Worm (Caenorhabditis elegans) whole organism, late embryonic: ENCODE results near the gene natb-1.

Experiments
- C08G9.2 ChIP-seq: sonication (generic microtip); optimal IDR thresholded peaks from 2 replicates; lab custom pipeline; 2016; ENCODE audit warnings: mild to moderate bottlenecking, missing genetic modification characterization, moderate library complexity, missing compliant biosample characterization
- C38D4.7 ChIP-seq: fragments of 200-800 bp; sonication (Bioruptor generic); optimal IDR thresholded peaks from 2 replicates; lab custom pipeline; 2018; ENCODE audit warnings: mild to moderate bottlenecking, missing genetic modification characterization, moderate library complexity, missing compliant biosample characterization
- F13H6.1 ChIP-seq: sonication (generic microtip); optimal IDR thresholded peaks from 2 replicates; lab custom pipeline; 2016; ENCODE audit warnings: missing genetic modification characterization, missing compliant biosample characterization
- K02D7.2 ChIP-seq: sonication (generic microtip); optimal IDR thresholded peaks from 2 replicates; lab custom pipeline; 2017; ENCODE audit warnings: mild to moderate bottlenecking, missing genetic modification characterization, missing compliant biosample characterization
- K09A11.1 ChIP-seq: sonication (generic microtip); optimal IDR thresholded peaks from 2 replicates; lab custom pipeline; 2017; ENCODE audit warnings: antibody characterized with exemption, mild to moderate bottlenecking, missing genetic modification characterization, missing compliant biosample characterization; ENCODE audit not compliant: insufficient read depth
- T23F11.4 ChIP-seq: fragments of 200-800 bp; sonication (Bioruptor generic); optimal IDR thresholded peaks from 2 replicates; lab custom pipeline; 2018; ENCODE audit warnings: mild to moderate bottlenecking, missing genetic modification characterization, missing compliant biosample characterization
- Y22D7AL.16 ChIP-seq: sonication (generic microtip); optimal IDR thresholded peaks from 2 replicates; lab custom pipeline; 2016; ENCODE audit warnings: missing genetic modification characterization, missing compliant biosample characterization
- ahr-1 ChIP-seq: sonication (generic microtip); optimal IDR thresholded peaks from 2 replicates; lab custom pipeline; 2016; ENCODE audit warnings: missing genetic modification characterization, missing compliant biosample characterization
- ceh-14 ChIP-seq: sonication (generic microtip); optimal IDR thresholded peaks from 2 replicates; lab custom pipeline; 2016; ENCODE audit warnings: missing genotype, missing genetic modification characterization, missing compliant biosample characterization
- ceh-18 ChIP-seq: sonication (generic microtip); optimal IDR thresholded peaks from 2 replicates; lab custom pipeline; 2016; ENCODE audit warnings: missing genetic modification characterization, missing compliant biosample characterization
- ceh-2 ChIP-seq: sonication (generic microtip); optimal IDR thresholded peaks from 2 replicates; lab custom pipeline; 2016; ENCODE audit warnings: missing genotype, missing genetic modification characterization, missing compliant biosample characterization
- ceh-22 ChIP-seq: sonication (generic microtip); optimal IDR thresholded peaks from 2 replicates; lab custom pipeline; 2017; ENCODE audit warnings: missing biosample characterization, missing genetic modification characterization
- ceh-30 ChIP-seq: fragments of 150-350 bp; optimal IDR thresholded peaks from 2 replicates; lab custom pipeline; 2014; ENCODE audit warnings: missing biosample characterization, missing genetic modification characterization
- ceh-34 ChIP-seq: sonication (generic microtip); optimal IDR thresholded peaks from 2 replicates; lab custom pipeline; 2016; ENCODE audit warnings: mild to moderate bottlenecking, missing genetic modification characterization, missing compliant biosample characterization
- ceh-9 ChIP-seq: sonication (generic microtip); optimal IDR thresholded peaks from 2 replicates; lab custom pipeline; 2016; ENCODE audit warnings: mild to moderate bottlenecking, missing genetic modification characterization, inconsistent platforms, missing compliant biosample characterization
- dmd-4 ChIP-seq: sonication (generic microtip); optimal IDR thresholded peaks from 2 replicates; lab custom pipeline; 2016; ENCODE audit warnings: borderline replicate concordance, missing genetic modification characterization, missing compliant biosample characterization
- dve-1 ChIP-seq: sonication (generic microtip); optimal IDR thresholded peaks from 2 replicates; lab custom pipeline; 2017; ENCODE audit warnings: antibody characterized with exemption, mild to moderate bottlenecking, missing genetic modification characterization, missing compliant biosample characterization
- elt-2 ChIP-seq: sonication (generic microtip); optimal IDR thresholded peaks from 2 replicates; lab custom pipeline; 2016; ENCODE audit warnings: missing genetic modification reagents, missing genetic modification characterization, missing compliant biosample characterization
- ets-4 ChIP-seq: sonication (generic microtip); optimal IDR thresholded peaks from 2 replicates; lab custom pipeline; 2016; ENCODE audit warnings: missing genetic modification characterization, missing compliant biosample characterization
- gmeb-2 ChIP-seq: sonication (generic microtip); optimal IDR thresholded peaks from 2 replicates; lab custom pipeline; 2016; ENCODE audit warnings: missing genetic modification characterization, inconsistent platforms, missing compliant biosample characterization
- hlh-13 ChIP-seq: fragments of 200-800 bp; sonication (Bioruptor generic); optimal IDR thresholded peaks from 2 replicates; lab custom pipeline; 2018; ENCODE audit warnings: mild to moderate bottlenecking, missing genetic modification characterization, missing compliant biosample characterization
- hlh-30 ChIP-seq: sonication (generic microtip); optimal IDR thresholded peaks from 2 replicates; lab custom pipeline; 2017; ENCODE audit warnings: antibody characterized with exemption, missing genetic modification characterization, missing compliant biosample characterization; ENCODE audit not compliant: insufficient read depth
- lim-6 ChIP-seq: sonication (generic microtip); optimal IDR thresholded peaks from 2 replicates; lab custom pipeline; 2016; ENCODE audit warnings: missing genetic modification characterization, missing compliant biosample characterization
- lin-11 ChIP-seq: fragments of 200-800 bp; sonication (Bioruptor generic); optimal IDR thresholded peaks from 2 replicates; lab custom pipeline; 2018; ENCODE audit warnings: mild to moderate bottlenecking, missing genetic modification characterization, missing compliant biosample characterization
- madf-2 ChIP-seq: sonication (generic microtip); optimal IDR thresholded peaks from 2 replicates; lab custom pipeline; 2017; ENCODE audit warnings: missing genetic modification characterization, missing compliant biosample characterization
- mec-3 ChIP-seq: sonication (generic microtip); optimal IDR thresholded peaks from 2 replicates; lab custom pipeline; 2016; ENCODE audit warnings: borderline replicate concordance, missing genetic modification characterization, missing compliant biosample characterization
- nfya-1 ChIP-seq: sonication (generic microtip); optimal IDR thresholded peaks from 2 replicates; lab custom pipeline; 2017; ENCODE audit warnings: missing genetic modification characterization, mild to moderate bottlenecking, missing compliant biosample characterization, antibody characterized with exemption, moderate library complexity
- nhr-11 ChIP-seq: fragments of 150-350 bp; optimal IDR thresholded peaks from 2 replicates; lab custom pipeline; 2014; ENCODE audit warnings: missing biosample characterization, missing genetic modification characterization
- pha-4 ChIP-seq: fragments of 150-350 bp; optimal IDR thresholded peaks from 2 replicates; lab custom pipeline; 2018; ENCODE audit warnings: missing biosample characterization, missing genetic modification reagents, missing genetic modification characterization
- pros-1 ChIP-seq: fragments of 150-350 bp; optimal IDR thresholded peaks from 2 replicates; lab custom pipeline; 2014; ENCODE audit warnings: missing biosample characterization, missing genetic modification reagents, missing genetic modification characterization
- rnt-1 ChIP-seq: sonication (generic microtip); optimal IDR thresholded peaks from 2 replicates; lab custom pipeline; 2016; ENCODE audit warnings: missing genetic modification characterization, missing compliant biosample characterization
- sox-2 ChIP-seq: fragments of 200-800 bp; sonication (Bioruptor generic); IDR thresholded peaks from 2 replicates; pipeline ENCODE4 v1.3.6; 2022; ENCODE audit warnings: missing genetic modification reagents, missing genetic modification characterization, missing compliant biosample characterization
- sox-4 ChIP-seq: sonication (generic microtip); optimal IDR thresholded peaks from 2 replicates; lab custom pipeline; 2017; ENCODE audit warnings: mild to moderate bottlenecking, missing genetic modification characterization, inconsistent platforms, missing compliant biosample characterization
- syd-9 ChIP-seq: sonication (generic microtip); optimal IDR thresholded peaks from 2 replicates; lab custom pipeline; 2016; ENCODE audit warnings: mild to moderate bottlenecking, missing genetic modification characterization, moderate library complexity, missing compliant biosample characterization
- tbx-2 ChIP-seq: sonication (generic microtip); optimal IDR thresholded peaks from 2 replicates; lab custom pipeline; 2016; ENCODE audit warnings: missing genetic modification characterization, missing compliant biosample characterization
- unc-3 ChIP-seq, 2 experiments: fragments of 200-800 bp in 1 of 2; sonication (Bioruptor generic) in 1 of 2; sonication (generic microtip) in 1 of 2; conservative IDR thresholded peaks in 1 of 2; optimal IDR thresholded peaks in 1 of 2; 2 replicates each; pipeline versions ENCODE4 v1.3.6 to Lab custom; 2016 to 2022; ENCODE audit warnings: missing compliant biosample characterization in 2 of 2, missing genetic modification characterization in 2 of 2, missing genetic modification reagents in 1 of 2
- zip-5 ChIP-seq: sonication (generic microtip); optimal IDR thresholded peaks from 2 replicates; lab custom pipeline; 2016; ENCODE audit warnings: missing genetic modification characterization, missing compliant biosample characterization
- ztf-16 ChIP-seq: sonication (generic microtip); optimal IDR thresholded peaks from 2 replicates; lab custom pipeline; 2017; ENCODE audit warnings: missing genetic modification characterization, missing compliant biosample characterization

Gene natb-1

DNA sequence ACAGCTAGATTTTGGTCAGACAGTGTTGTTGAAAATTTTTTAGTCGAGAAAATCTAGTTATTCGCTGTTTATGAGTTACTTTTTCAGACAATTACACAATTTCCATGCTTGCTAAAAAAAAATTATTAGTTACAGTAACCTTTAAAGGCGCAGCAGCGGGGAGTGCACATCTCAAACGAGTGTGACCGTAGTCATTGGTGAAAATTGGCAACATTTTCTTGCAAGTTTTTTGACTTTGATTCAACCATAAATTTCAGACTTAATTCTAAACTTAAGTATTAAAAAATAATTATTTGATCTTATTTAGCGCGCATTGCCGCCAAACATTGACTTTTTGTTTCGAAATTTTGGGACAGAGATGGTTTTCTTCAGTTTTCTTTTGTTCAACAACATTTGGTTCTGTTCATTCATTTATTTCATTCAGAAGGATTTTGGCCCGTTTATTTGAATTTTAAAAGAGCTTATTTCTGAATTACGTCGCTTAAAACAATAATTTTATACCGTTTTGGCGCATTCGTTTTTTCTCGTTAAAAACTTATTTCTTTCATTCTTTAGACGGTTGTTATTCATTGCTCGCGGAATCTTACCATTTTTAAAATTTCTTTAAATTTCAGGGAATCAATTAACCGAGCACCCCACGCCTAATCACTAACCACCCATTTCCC, 45.7 kb upstream of the natb-1 start, which contains the start of gene oma-2:
Gene oma-2 (plus strand): TSS at position 615 of the 665 bp plus-strand sequence.
- TF ChIP-seq mec-3 (tag; lab: Kevin White, UChicago), result no peak
- no peak for TF ChIP-seq dve-1
- TF ChIP-seq lim-6 (tag; lab: Kevin White, UChicago), result no peak
- no peak for TF ChIP-seq K02D7.2 (tag; lab: Kevin White, UChicago)
- TF ChIP-seq sox-4, result no peak

DNA sequence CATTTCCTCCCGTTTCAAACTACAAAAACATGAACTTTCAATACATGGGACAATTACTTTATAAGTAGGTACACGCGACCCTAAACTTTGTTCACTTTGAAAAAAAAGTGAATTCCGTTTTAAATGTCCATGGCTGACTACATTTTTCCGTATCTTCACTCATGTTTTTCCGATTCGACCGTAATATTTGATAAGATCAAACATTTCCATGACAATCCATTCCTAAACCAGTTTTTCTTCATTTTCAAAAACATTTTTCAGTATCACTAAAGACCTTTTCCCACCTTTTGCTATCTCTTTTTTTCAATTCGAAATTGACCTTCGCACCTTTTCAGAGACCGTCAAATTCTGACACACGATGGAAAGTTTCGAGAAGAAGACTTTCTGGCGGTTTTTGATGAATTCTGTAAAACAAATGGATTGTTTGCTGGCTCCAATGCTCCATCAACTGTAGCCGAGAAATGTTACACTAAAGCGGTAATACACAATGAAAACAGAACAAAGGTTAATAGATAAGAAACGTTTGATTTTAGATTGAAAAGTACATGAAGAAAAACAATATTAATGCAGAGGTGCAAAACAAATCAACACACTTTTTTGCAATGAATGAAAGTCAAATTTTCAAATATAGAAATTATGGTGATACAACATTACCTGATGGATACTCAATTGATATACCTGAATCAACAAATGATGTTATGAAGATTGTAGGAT, 44.4 kb upstream of the natb-1 start:
- TF ChIP-seq F13H6.1 (tag; lab: Kevin White, UChicago), result no peak
- no peak for TF ChIP-seq elt-2 (tag; lab: Kevin White, UChicago)
- TF ChIP-seq ahr-1 (tag; lab: Kevin White, UChicago), result no peak
- TF ChIP-seq sox-2 (GFP tag; lab: Robert Waterston, UW), result no peak
- no peak for TF ChIP-seq hlh-30 (tag; lab: Kevin White, UChicago)
- TF ChIP-seq Y22D7AL.16, result no peak
- TF ChIP-seq K09A11.1 (tag; lab: Kevin White, UChicago), result no peak
- no peak for TF ChIP-seq ceh-30

DNA sequence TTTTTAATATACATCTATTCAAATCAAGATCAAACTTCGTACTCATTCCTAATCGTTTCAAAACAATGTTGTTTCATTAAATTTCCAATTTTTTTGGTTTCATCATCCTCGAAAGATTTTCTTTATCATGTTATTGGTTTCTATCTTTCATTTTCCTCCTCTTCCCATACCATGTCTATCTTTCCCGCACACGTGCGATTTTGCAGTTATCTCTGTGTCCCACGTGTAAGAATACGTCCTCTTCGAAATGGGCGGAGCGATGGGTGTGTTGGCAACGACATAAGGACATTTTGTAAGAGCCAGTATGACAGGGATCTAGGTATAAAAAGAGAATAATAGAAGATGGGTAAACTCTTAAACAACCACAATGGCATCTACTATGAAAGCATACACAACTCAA, 43.1 kb upstream of the natb-1 start, which contains the start of gene F43H9.4:
Gene F43H9.4 (plus strand): TSS at position 366 of the 400 bp plus-strand sequence.
- TF ChIP-seq pros-1 (tag; lab: Kevin White, UChicago), result no peak
- no peak for TF ChIP-seq unc-3 (GFP tag; conservative IDR thresholded peaks at IDR 0.05; lab: Robert Waterston, UW)
- no peak for TF ChIP-seq unc-3 (tag; optimal IDR thresholded peaks at IDR 0.05; lab: Kevin White, UChicago)
- TF ChIP-seq ceh-22 (tag; lab: Kevin White, UChicago), result no peak
- TF ChIP-seq ceh-2 (tag; lab: Kevin White, UChicago), result no peak
- TF ChIP-seq dmd-4 (tag; lab: Kevin White, UChicago), result no peak
- TF ChIP-seq T23F11.4 (GFP tag; lab: Kevin White, UChicago), result no peak
- TF ChIP-seq pha-4, result no peak
- no peak for TF ChIP-seq C38D4.7 (GFP tag; lab: Kevin White, UChicago)
- TF ChIP-seq ceh-14 (tag; lab: Kevin White, UChicago), result no peak
- no peak for TF ChIP-seq lin-11
- no peak for TF ChIP-seq K02D7.2 (tag; lab: Kevin White, UChicago)
- no peak for TF ChIP-seq hlh-13 (GFP tag; lab: Kevin White, UChicago)
- no peak for TF ChIP-seq ceh-34 (tag; lab: Kevin White, UChicago)
- no peak for TF ChIP-seq rnt-1
- TF ChIP-seq ceh-18, result no peak
- TF ChIP-seq zip-5 (tag; lab: Kevin White, UChicago), result no peak
- TF ChIP-seq nfya-1 (tag; lab: Kevin White, UChicago), result no peak
- TF ChIP-seq C08G9.2 (tag; lab: Kevin White, UChicago), result no peak
- TF ChIP-seq ceh-9 (tag; lab: Kevin White, UChicago), result no peak
- no peak for TF ChIP-seq gmeb-2 (tag; lab: Kevin White, UChicago)

DNA sequence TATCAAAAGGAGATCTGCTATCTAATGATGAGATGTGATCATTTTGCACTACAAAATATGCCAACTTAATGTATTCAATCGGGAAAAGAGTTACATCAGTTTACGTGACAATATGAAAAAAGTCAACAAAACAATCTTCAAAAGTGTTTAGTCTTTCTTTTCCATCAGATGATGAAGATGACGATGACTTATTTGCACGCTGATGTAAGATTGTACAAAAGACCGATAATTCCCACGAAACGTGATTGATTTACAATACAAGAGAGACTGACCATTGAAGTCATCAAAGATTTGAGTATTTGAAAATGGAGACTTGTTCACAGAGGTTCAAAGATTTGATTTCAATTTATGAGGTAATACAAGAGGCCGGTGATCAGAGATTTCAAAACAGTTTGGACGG, 42.0 kb upstream of the natb-1 start:
- TF ChIP-seq ets-4 (tag; lab: Kevin White, UChicago) (no peak), madf-2 (tag; lab: Kevin White, UChicago) (no peak), syd-9 (tag; lab: Kevin White, UChicago) (no peak), ceh-14 (tag; lab: Kevin White, UChicago) (no peak), ztf-16 (tag; lab: Kevin White, UChicago) (no peak), tbx-2 (tag; lab: Kevin White, UChicago) (no peak), nhr-11 (tag; lab: Kevin White, UChicago) (no peak)
